Fruit fly (Drosophila melanogaster) whole organism, embryonic: ENCODE results near the gene CG4364.

Experiments used
- Asciz ChIP-seq: fragments of 200-800 bp; sonication (Bioruptor generic); optimal IDR thresholded peaks from 2 replicates; lab custom pipeline; 2017; ENCODE audit warnings: missing biosample characterization, mild to moderate bottlenecking, missing genetic modification characterization, missing genetic modification reagents
- Atf-2 ChIP-seq: fragments of 200-800 bp; sonication (Bioruptor generic); optimal IDR thresholded peaks from 2 replicates; lab custom pipeline; 2016; ENCODE audit warnings: missing biosample characterization, missing genetic modification characterization
- Atf6 ChIP-seq: fragments of 200-800 bp; sonication (Bioruptor generic); IDR thresholded peaks from 2 replicates; pipeline ENCODE4 v1.3.6; 2022; ENCODE audit warnings: missing biosample characterization, missing genetic modification characterization
- CG1024 ChIP-seq: fragments of 200-800 bp; sonication (Bioruptor generic); IDR thresholded peaks from 2 replicates; pipeline ENCODE4 v1.3.6; 2022; ENCODE audit warnings: missing biosample characterization, missing genetic modification characterization
- CG10462 ChIP-seq: fragments of 200-800 bp; sonication (Bioruptor generic); optimal IDR thresholded peaks from 2 replicates; lab custom pipeline; 2016; ENCODE audit warnings: missing biosample characterization, missing genetic modification characterization
- CG10543 ChIP-seq: fragments of 200-800 bp; sonication (Bioruptor generic); optimal IDR thresholded peaks from 3 replicates; lab custom pipeline; 2017; ENCODE audit warnings: missing biosample characterization, mild to moderate bottlenecking, missing genetic modification characterization, moderate library complexity
- CG12155 ChIP-seq: fragments of 200-800 bp; sonication (Bioruptor generic); optimal IDR thresholded peaks from 3 replicates; lab custom pipeline; 2016; ENCODE audit warnings: missing biosample characterization, missing genetic modification characterization
- CG14441 ChIP-seq: fragments of 200-800 bp; sonication (Bioruptor generic); IDR thresholded peaks from 2 replicates; pipeline ENCODE4 v1.3.6; 2022; ENCODE audit warnings: missing biosample characterization, missing genetic modification characterization
- CG14667 ChIP-seq: fragments of 200-800 bp; sonication (Bioruptor generic); IDR thresholded peaks from 2 replicates; pipeline ENCODE4 v1.3.6; 2022; ENCODE audit warnings: missing biosample characterization, missing genetic modification characterization
- CG15479 ChIP-seq: fragments of 200-800 bp; sonication (Bioruptor generic); optimal IDR thresholded peaks from 3 replicates; lab custom pipeline; 2019; ENCODE audit warnings: missing biosample characterization, mild to moderate bottlenecking, missing genetic modification characterization, moderate library complexity
- CG17829 ChIP-seq: fragments of 200-800 bp; optimal IDR thresholded peaks from 2 replicates; lab custom pipeline; 2019; ENCODE audit warnings: missing biosample characterization, mild to moderate bottlenecking, missing genetic modification characterization, moderate library complexity
- CG17912 ChIP-seq: fragments of 200-800 bp; sonication (Bioruptor generic); optimal IDR thresholded peaks from 2 replicates; lab custom pipeline; 2018; ENCODE audit warnings: missing biosample characterization, mild to moderate bottlenecking, missing genetic modification characterization
- CG1832 ChIP-seq: fragments of 200-800 bp; sonication (Bioruptor generic); optimal IDR thresholded peaks from 2 replicates; lab custom pipeline; 2017; ENCODE audit warnings: missing biosample characterization, mild to moderate bottlenecking, missing genetic modification characterization, inconsistent platforms
- CG18599 ChIP-seq: fragments of 200-800 bp; sonication (Bioruptor generic); optimal IDR thresholded peaks from 3 replicates; lab custom pipeline; 2017; ENCODE audit warnings: missing biosample characterization, missing genetic modification characterization, mild to moderate bottlenecking, moderate library complexity, missing genetic modification reagents
- CG3838 ChIP-seq: fragments of 200-800 bp; sonication (Bioruptor generic); optimal IDR thresholded peaks from 3 replicates; lab custom pipeline; 2016; ENCODE audit warnings: missing biosample characterization, missing genetic modification characterization
- CG42726 ChIP-seq: fragments of 200-800 bp; sonication (Bioruptor generic); IDR thresholded peaks from 2 replicates; pipeline ENCODE4 v1.3.6; 2022; ENCODE audit warnings: missing biosample characterization, missing genetic modification characterization; ENCODE audit not compliant: partially characterized antibody
- CG4730 ChIP-seq: fragments of 200-800 bp; sonication (Bioruptor generic); IDR thresholded peaks from 2 replicates; pipeline ENCODE4 v1.3.6; 2022; ENCODE audit warnings: missing biosample characterization, missing genetic modification characterization
- CG6791 ChIP-seq: fragments of 200-800 bp; sonication (Bioruptor generic); IDR thresholded peaks from 3 replicates; pipeline ENCODE4 v1.3.6; 2022; ENCODE audit warnings: missing biosample characterization, missing genetic modification characterization; ENCODE audit not compliant: partially characterized antibody
- CG8290 ChIP-seq, 3 experiments: fragments of 200-800 bp; sonication (Bioruptor generic); optimal IDR thresholded peaks; 2 replicates each; lab custom pipeline; 2016 to 2019; ENCODE audit warnings: missing biosample characterization in 3 of 3, missing genetic modification characterization in 3 of 3, mild to moderate bottlenecking in 2 of 3, moderate library complexity in 1 of 3
- CG8388 ChIP-seq: fragments of 200-800 bp; sonication (Bioruptor generic); optimal IDR thresholded peaks from 2 replicates; lab custom pipeline; 2019; ENCODE audit warnings: missing biosample characterization, mild to moderate bottlenecking, missing genetic modification characterization, moderate library complexity
- CG8478 ChIP-seq: fragments of >200 bp; optimal IDR thresholded peaks from 2 replicates; lab custom pipeline; 2018
- CG9437 ChIP-seq: fragments of 200-800 bp; sonication (Bioruptor generic); optimal IDR thresholded peaks from 2 replicates; lab custom pipeline; 2018; ENCODE audit warnings: missing biosample characterization, mild to moderate bottlenecking, missing genetic modification characterization
- CG9876 ChIP-seq: fragments of 200-800 bp; sonication (Bioruptor generic); optimal IDR thresholded peaks from 2 replicates; lab custom pipeline; 2016; ENCODE audit warnings: missing biosample characterization, missing genetic modification characterization
- D19B ChIP-seq: fragments of 200-800 bp; sonication (Bioruptor generic); optimal IDR thresholded peaks from 2 replicates; lab custom pipeline; 2017; ENCODE audit warnings: missing biosample characterization, mild to moderate bottlenecking, missing genetic modification characterization
- Dfd ChIP-seq, 2 experiments: fragments of >200 bp; optimal IDR thresholded peaks; 2 replicates each; lab custom pipeline; 2017; ENCODE audit warnings: missing biosample characterization in 2 of 2, missing genetic modification characterization in 2 of 2
- Eip74EF ChIP-seq, 2 experiments: fragments of 200-800 bp in 1 of 2; fragments of >200 bp in 1 of 2; sonication (Bioruptor generic) in 1 of 2; optimal IDR thresholded peaks; 2 replicates each; lab custom pipeline; 2017 to 2019; ENCODE audit warnings: missing biosample characterization in 2 of 2, missing genetic modification characterization in 2 of 2, mild to moderate bottlenecking in 1 of 2, moderate library complexity in 1 of 2
- Fer3 ChIP-seq: fragments of 200-800 bp; sonication (Bioruptor generic); optimal IDR thresholded peaks from 2 replicates; lab custom pipeline; 2018; ENCODE audit warnings: missing biosample characterization, mild to moderate bottlenecking, missing genetic modification characterization, moderate library complexity
- HLH3B ChIP-seq: fragments of 200-800 bp; sonication (Bioruptor generic); IDR thresholded peaks from 2 replicates; pipeline ENCODE4 v1.3.6; 2022; ENCODE audit warnings: missing biosample characterization, missing genetic modification characterization
- Hr78 ChIP-seq, 2 experiments: fragments of 200-800 bp in 1 of 2; fragments of >200 bp in 1 of 2; sonication (Bioruptor generic) in 1 of 2; optimal IDR thresholded peaks; 2 replicates each; lab custom pipeline; 2017 to 2019; ENCODE audit warnings: missing biosample characterization in 2 of 2, missing genetic modification characterization in 2 of 2, mild to moderate bottlenecking in 1 of 2, moderate library complexity in 1 of 2
- Kr ChIP-seq: fragments of 200-800 bp; sonication (Bioruptor generic); optimal IDR thresholded peaks from 2 replicates; lab custom pipeline; 2017; ENCODE audit warnings: missing biosample characterization, mild to moderate bottlenecking, missing genetic modification characterization
- Max ChIP-seq: fragments of 200-800 bp; sonication (Bioruptor generic); optimal IDR thresholded peaks from 2 replicates; lab custom pipeline; 2016; ENCODE audit warnings: missing biosample characterization, mild to moderate bottlenecking, missing genetic modification characterization
- NFAT ChIP-seq: fragments of 200-800 bp; sonication (Bioruptor generic); IDR thresholded peaks from 2 replicates; pipeline ENCODE4 v1.3.6; 2022; ENCODE audit warnings: missing biosample characterization, missing genetic modification characterization
- Scr ChIP-seq: fragments of 200-800 bp; sonication (Bioruptor generic); IDR thresholded peaks from 2 replicates; pipeline ENCODE4 v1.3.6; 2022; ENCODE audit warnings: missing biosample characterization, missing genetic modification characterization; ENCODE audit not compliant: partially characterized antibody
- Usf ChIP-seq: fragments of 200-800 bp; sonication (Bioruptor generic); optimal IDR thresholded peaks from 2 replicates; lab custom pipeline; 2017; ENCODE audit warnings: missing genotype, missing biosample characterization, missing genetic modification characterization
- bcd ChIP-seq: fragments of 200-800 bp; sonication (Bioruptor generic); optimal IDR thresholded peaks from 2 replicates; lab custom pipeline; 2017; ENCODE audit warnings: missing biosample characterization, mild to moderate bottlenecking, missing genetic modification characterization
- eve ChIP-seq, 2 experiments: fragments of >200 bp; optimal IDR thresholded peaks; 2 replicates each; lab custom pipeline; 2017; ENCODE audit warnings: missing biosample characterization in 2 of 2, missing genetic modification characterization in 2 of 2
- ewg ChIP-seq: fragments of 200-800 bp; sonication (Bioruptor generic); optimal IDR thresholded peaks from 3 replicates; lab custom pipeline; 2017; ENCODE audit warnings: mild to moderate bottlenecking, missing biosample characterization, missing genetic modification reagents, missing genetic modification characterization
- exex ChIP-seq: fragments of 200-800 bp; sonication (Bioruptor generic); optimal IDR thresholded peaks from 4 replicates; lab custom pipeline; 2018; ENCODE audit warnings: missing biosample characterization, mild to moderate bottlenecking, missing genetic modification characterization, moderate library complexity
- kah ChIP-seq: fragments of 200-800 bp; sonication (Bioruptor generic); optimal IDR thresholded peaks from 2 replicates; lab custom pipeline; 2018; ENCODE audit warnings: missing biosample characterization, mild to moderate bottlenecking, missing genetic modification characterization
- lab ChIP-seq: fragments of 200-800 bp; sonication (Bioruptor generic); optimal IDR thresholded peaks from 3 replicates; lab custom pipeline; 2017; ENCODE audit warnings: missing biosample characterization, missing genetic modification characterization, mild to moderate bottlenecking, moderate library complexity, missing genetic modification reagents
- pho ChIP-seq: fragments of 200-800 bp; sonication (Bioruptor generic); optimal IDR thresholded peaks from 2 replicates; lab custom pipeline; 2016; ENCODE audit warnings: missing biosample characterization, missing genetic modification characterization
- pita ChIP-seq: fragments of 200-800 bp; sonication (Bioruptor generic); optimal IDR thresholded peaks from 2 replicates; lab custom pipeline; 2017; ENCODE audit warnings: missing biosample characterization, mild to moderate bottlenecking, missing genetic modification characterization
- pros ChIP-seq: fragments of 200-800 bp; sonication (Bioruptor generic); optimal IDR thresholded peaks from 3 replicates; lab custom pipeline; 2019; ENCODE audit warnings: missing biosample characterization, mild to moderate bottlenecking, missing genetic modification characterization, moderate library complexity
- shn ChIP-seq: fragments of 200-800 bp; sonication (Bioruptor generic); optimal IDR thresholded peaks from 3 replicates; lab custom pipeline; 2016; ENCODE audit warnings: missing biosample characterization, missing genetic modification characterization
- slbo ChIP-seq: fragments of 200-800 bp; sonication (Bioruptor generic); IDR thresholded peaks from 2 replicates; pipeline ENCODE4 v1.3.6; 2022; ENCODE audit warnings: missing biosample characterization, missing genetic modification characterization
- sr ChIP-seq: fragments of 200-800 bp; sonication (Bioruptor generic); IDR thresholded peaks from 3 replicates; pipeline ENCODE4 v1.3.6; 2022; ENCODE audit warnings: missing biosample characterization, missing genetic modification characterization
- stwl ChIP-seq: fragments of 200-800 bp; sonication (Bioruptor generic); optimal IDR thresholded peaks from 3 replicates; lab custom pipeline; 2018; ENCODE audit warnings: missing biosample characterization, mild to moderate bottlenecking, missing genetic modification characterization, moderate library complexity
- sug ChIP-seq: fragments of 200-800 bp; optimal IDR thresholded peaks from 2 replicates; lab custom pipeline; 2019; ENCODE audit warnings: missing biosample characterization, mild to moderate bottlenecking, missing genetic modification characterization, moderate library complexity
- tio ChIP-seq: fragments of 200-800 bp; sonication (Bioruptor generic); optimal IDR thresholded peaks from 2 replicates; lab custom pipeline; 2017; ENCODE audit warnings: missing biosample characterization, missing genetic modification characterization, inconsistent platforms
- yki ChIP-seq: fragments of >200 bp; optimal IDR thresholded peaks from 3 replicates; lab custom pipeline; 2018
- zen ChIP-seq: fragments of 200-800 bp; sonication (Bioruptor generic); optimal IDR thresholded peaks from 3 replicates; lab custom pipeline; 2018; ENCODE audit warnings: missing biosample characterization, mild to moderate bottlenecking, missing genetic modification characterization, moderate library complexity

CG4364 gene

dm6 chr2L:9731269-9731668 is 20.2 kb upstream of the CG4364 start (continued):
- peak; percentile 74 for TF ChIP-seq CG1832
- TF ChIP-seq Hr78 (GFP tag; optimal IDR thresholded peaks at IDR 0.05; lab: Kevin White, UChicago), result peak in 1 of 2 experiments; percentile 23
- TF ChIP-seq stwl, result peak; percentile 87
- TF ChIP-seq Max (GFP tag; lab: Kevin White, UChicago), result no peak
- TF ChIP-seq tio, result no peak
- no peak for TF ChIP-seq bcd (GFP tag; lab: Kevin White, UChicago)
- no peak for TF ChIP-seq pho (GFP tag; lab: Kevin White, UChicago)
- no peak for TF ChIP-seq NFAT
- TF ChIP-seq Dfd (GFP tag; optimal IDR thresholded peaks at IDR 0.05; lab: Kevin White, UChicago), result peak in 1 of 2 experiments; percentile 23
- no peak for TF ChIP-seq exex
- 0 out of 2 replicates have a peak, but pooled peaks have one; percentile 14 for TF ChIP-seq HLH3B
- TF ChIP-seq CG8388 (GFP tag; lab: Kevin White, UChicago), result no peak
- TF ChIP-seq CG8290 (GFP tag; optimal IDR thresholded peaks at IDR 0.05; lab: Kevin White, UChicago), result peak; percentile 35
- no peak for TF ChIP-seq CG8290 (tag; optimal IDR thresholded peaks at IDR 0.05; lab: Kevin White, UChicago)
- no peak for TF ChIP-seq shn (GFP tag; lab: Kevin White, UChicago)
- TF ChIP-seq CG9876 (GFP tag; lab: Kevin White, UChicago), result no peak
- TF ChIP-seq zen (tag; lab: Kevin White, UChicago), result peak; percentile 28
- no peak for TF ChIP-seq Usf
- peak; percentile 4 for TF ChIP-seq CG17829 (tag; lab: Kevin White, UChicago)
- TF ChIP-seq CG6791 (GFP tag; lab: Robert Waterston, UW), result 0 out of 3 replicates have a peak, but pooled peaks have one; percentile 33
- TF ChIP-seq Kr (GFP tag; lab: Kevin White, UChicago), result no peak
- peak; percentile 95 for TF ChIP-seq CG8478 (lab: Kevin White, UChicago)
- TF ChIP-seq CG15479 (GFP tag; lab: Kevin White, UChicago), result no peak
- no peak for TF ChIP-seq Asciz (GFP tag; lab: Kevin White, UChicago)
- TF ChIP-seq pita (GFP tag; lab: Kevin White, UChicago), result peak; percentile 56
- no peak for TF ChIP-seq CG1024 (GFP tag; lab: Robert Waterston, UW)
- TF ChIP-seq sr (GFP tag; lab: Robert Waterston, UW), result no peak
- peak; percentile 17 for TF ChIP-seq pros (GFP tag; lab: Kevin White, UChicago)
- no peak for TF ChIP-seq slbo (GFP tag; lab: Robert Waterston, UW)
- TF ChIP-seq Fer3 (tag; lab: Kevin White, UChicago), result no peak
- TF ChIP-seq CG3838 (GFP tag; lab: Kevin White, UChicago), result no peak
- TF ChIP-seq CG42726 (GFP tag; lab: Robert Waterston, UW), result no peak
- TF ChIP-seq yki (lab: Kevin White, UChicago), result no peak
- TF ChIP-seq eve (GFP tag; optimal IDR thresholded peaks at IDR 0.05; lab: Kevin White, UChicago), result no peak
- TF ChIP-seq CG10543 (GFP tag; lab: Kevin White, UChicago), result no peak
- no peak for TF ChIP-seq sug (tag; lab: Kevin White, UChicago)
- no peak for TF ChIP-seq Atf-2 (GFP tag; lab: Kevin White, UChicago)
- TF ChIP-seq CG9437 (GFP tag; lab: Kevin White, UChicago), result no peak
- TF ChIP-seq CG4730 (GFP tag; lab: Robert Waterston, UW), result no peak
- no peak for TF ChIP-seq CG14667 (GFP tag; lab: Robert Waterston, UW)
- TF ChIP-seq CG10462, result no peak
- no peak for TF ChIP-seq Atf6 (GFP tag; lab: Robert Waterston, UW)
- TF ChIP-seq kah (GFP tag; lab: Kevin White, UChicago), result no peak
- TF ChIP-seq Eip74EF (GFP tag; optimal IDR thresholded peaks at IDR 0.05; lab: Kevin White, UChicago), result no peak
- no peak for TF ChIP-seq Scr (GFP tag; lab: Robert Waterston, UW)
- no peak for TF ChIP-seq D19B (GFP tag; lab: Kevin White, UChicago)
- TF ChIP-seq CG18599 (GFP tag; lab: Kevin White, UChicago), result no peak
- TF ChIP-seq ewg (GFP tag; lab: Kevin White, UChicago), result peak; percentile 12
- no peak for TF ChIP-seq CG17912 (GFP tag; lab: Kevin White, UChicago)
- TF ChIP-seq CG14441, result no peak
- no peak for TF ChIP-seq lab (GFP tag; lab: Kevin White, UChicago)
- TF ChIP-seq CG12155 (GFP tag; lab: Kevin White, UChicago), result no peak
